Fruit fly (Drosophila melanogaster) whole organism, embryonic: ENCODE data around the gene CG46465.

Source experiments
- Asciz ChIP-seq: fragments of 200-800 bp; sonication (Bioruptor generic); optimal IDR thresholded peaks from 2 replicates; lab custom pipeline; 2017; ENCODE audit warnings: missing biosample characterization, mild to moderate bottlenecking, missing genetic modification characterization, missing genetic modification reagents
- Awh ChIP-seq: fragments of 200-800 bp; sonication (Bioruptor generic); IDR thresholded peaks from 2 replicates; pipeline ENCODE4, ENCODE4 v1.3.6; 2022; ENCODE audit warnings: missing biosample characterization, missing genetic modification characterization
- B-H1 ChIP-seq: fragments of 200-800 bp; sonication (Bioruptor generic); IDR thresholded peaks from 3 replicates; pipeline ENCODE4 v1.3.6; 2022; ENCODE audit warnings: missing biosample characterization, missing genetic modification characterization
- C15 ChIP-seq: fragments of 200-800 bp; sonication (Bioruptor generic); IDR thresholded peaks from 3 replicates; pipeline ENCODE4 v1.3.6; 2022; ENCODE audit warnings: missing biosample characterization, missing genetic modification characterization
- CG10274 ChIP-seq: fragments of 200-800 bp; sonication (Bioruptor generic); optimal IDR thresholded peaks from 3 replicates; lab custom pipeline; 2017; ENCODE audit warnings: missing biosample characterization, mild to moderate bottlenecking, missing genetic modification characterization
- CG10462 ChIP-seq: fragments of 200-800 bp; sonication (Bioruptor generic); optimal IDR thresholded peaks from 2 replicates; lab custom pipeline; 2016; ENCODE audit warnings: missing biosample characterization, missing genetic modification characterization
- CG10979 ChIP-seq: fragments of 200-800 bp; sonication (Bioruptor generic); optimal IDR thresholded peaks from 2 replicates; lab custom pipeline; 2018; ENCODE audit warnings: missing biosample characterization, mild to moderate bottlenecking, missing genetic modification characterization, moderate library complexity
- CG11504 ChIP-seq: fragments of 200-800 bp; sonication (Bioruptor generic); optimal IDR thresholded peaks from 3 replicates; lab custom pipeline; 2019; ENCODE audit warnings: missing biosample characterization, mild to moderate bottlenecking, missing genetic modification characterization, moderate library complexity
- CG12219 ChIP-seq: fragments of 200-800 bp; sonication (Bioruptor generic); optimal IDR thresholded peaks from 3 replicates; lab custom pipeline; 2018; ENCODE audit warnings: missing biosample characterization, mild to moderate bottlenecking, missing genetic modification characterization
- CG12236 ChIP-seq: fragments of 200-800 bp; sonication (Bioruptor generic); optimal IDR thresholded peaks from 2 replicates; lab custom pipeline; 2016; ENCODE audit warnings: missing biosample characterization, missing genetic modification characterization
- CG12769 ChIP-seq: fragments of 200-800 bp; sonication (Bioruptor generic); optimal IDR thresholded peaks from 2 replicates; lab custom pipeline; 2019; ENCODE audit warnings: missing biosample characterization, mild to moderate bottlenecking, missing genetic modification characterization, moderate library complexity
- CG2678 ChIP-seq: fragments of 200-800 bp; sonication (Bioruptor generic); optimal IDR thresholded peaks from 3 replicates; lab custom pipeline; 2019; ENCODE audit warnings: missing biosample characterization, mild to moderate bottlenecking, missing genetic modification characterization, moderate library complexity
- CG2712 ChIP-seq: fragments of 200-800 bp; optimal IDR thresholded peaks from 3 replicates; lab custom pipeline; 2019; ENCODE audit warnings: missing biosample characterization, mild to moderate bottlenecking, missing genetic modification characterization, moderate library complexity
- CG30403 ChIP-seq: fragments of 200-800 bp; sonication (Bioruptor generic); optimal IDR thresholded peaks from 3 replicates; lab custom pipeline; 2016; ENCODE audit warnings: missing biosample characterization, missing genetic modification characterization
- CG31388 ChIP-seq: fragments of 200-800 bp; sonication (Bioruptor generic); optimal IDR thresholded peaks from 2 replicates; lab custom pipeline; 2016; ENCODE audit warnings: missing biosample characterization, missing genetic modification characterization
- CG31441 ChIP-seq: fragments of 200-800 bp; sonication (Bioruptor generic); IDR thresholded peaks from 2 replicates; pipeline ENCODE4 v1.3.6; 2022; ENCODE audit warnings: missing biosample characterization, missing genetic modification characterization
- CG32532 ChIP-seq: fragments of 200-800 bp; sonication (Bioruptor generic); IDR thresholded peaks from 2 replicates; pipeline ENCODE4 v1.3.6; 2022; ENCODE audit warnings: missing biosample characterization, missing genetic modification characterization
- CG4707 ChIP-seq: fragments of 200-800 bp; sonication (Bioruptor generic); optimal IDR thresholded peaks from 2 replicates; lab custom pipeline; 2018; ENCODE audit warnings: missing biosample characterization, mild to moderate bottlenecking, missing genetic modification characterization, moderate library complexity
- CG6254 ChIP-seq: fragments of 200-800 bp; sonication (Bioruptor generic); optimal IDR thresholded peaks from 3 replicates; lab custom pipeline; 2017; ENCODE audit warnings: mild to moderate bottlenecking, missing biosample characterization, missing genetic modification reagents, missing genetic modification characterization
- CG7271 ChIP-seq: fragments of 200-800 bp; sonication (Bioruptor generic); optimal IDR thresholded peaks from 2 replicates; lab custom pipeline; 2018; ENCODE audit warnings: missing biosample characterization, mild to moderate bottlenecking, missing genetic modification characterization, moderate library complexity
- CG7372 ChIP-seq: fragments of 200-800 bp; sonication (Bioruptor generic); IDR thresholded peaks from 2 replicates; pipeline ENCODE4 v1.3.6; 2022; ENCODE audit warnings: missing biosample characterization, missing genetic modification characterization
- CG7987 ChIP-seq: fragments of 200-800 bp; sonication (Bioruptor generic); optimal IDR thresholded peaks from 2 replicates; lab custom pipeline; 2018; ENCODE audit warnings: missing biosample characterization, mild to moderate bottlenecking, missing genetic modification characterization, moderate library complexity
- CG8281 ChIP-seq: fragments of 200-800 bp; sonication (Bioruptor generic); optimal IDR thresholded peaks from 2 replicates; lab custom pipeline; 2018; ENCODE audit warnings: missing biosample characterization, mild to moderate bottlenecking, missing genetic modification characterization, moderate library complexity
- CG8290 ChIP-seq, 3 experiments: fragments of 200-800 bp; sonication (Bioruptor generic); optimal IDR thresholded peaks; 2 replicates each; lab custom pipeline; 2016 to 2019; ENCODE audit warnings: missing biosample characterization in 3 of 3, missing genetic modification characterization in 3 of 3, mild to moderate bottlenecking in 2 of 3, moderate library complexity in 1 of 3
- CG8359 ChIP-seq: fragments of 200-800 bp; sonication (Bioruptor generic); optimal IDR thresholded peaks from 2 replicates; lab custom pipeline; 2017; ENCODE audit warnings: missing biosample characterization, mild to moderate bottlenecking, missing genetic modification characterization, borderline replicate concordance
- Camta ChIP-seq: fragments of 200-800 bp; sonication (Bioruptor generic); optimal IDR thresholded peaks from 2 replicates; lab custom pipeline; 2016; ENCODE audit warnings: missing biosample characterization, missing genetic modification characterization
- Fer1 ChIP-seq: fragments of 200-800 bp; sonication (Bioruptor generic); optimal IDR thresholded peaks from 2 replicates; lab custom pipeline; 2017; ENCODE audit warnings: missing biosample characterization, mild to moderate bottlenecking, missing genetic modification characterization
- Gsc ChIP-seq: fragments of 200-800 bp; sonication (Bioruptor generic); IDR thresholded peaks from 2 replicates; pipeline ENCODE4 v1.3.6; 2022; ENCODE audit warnings: missing biosample characterization, missing genetic modification characterization
- Hr3 ChIP-seq: fragments of 200-800 bp; sonication (Bioruptor generic); optimal IDR thresholded peaks from 3 replicates; lab custom pipeline; 2016; ENCODE audit warnings: missing biosample characterization, missing genetic modification characterization
- NK7.1 ChIP-seq: fragments of 200-800 bp; sonication (Bioruptor generic); optimal IDR thresholded peaks from 3 replicates; lab custom pipeline; 2016; ENCODE audit warnings: missing biosample characterization, missing genetic modification characterization
- Neu2 ChIP-seq: fragments of 200-800 bp; sonication (Bioruptor generic); optimal IDR thresholded peaks from 3 replicates; lab custom pipeline; 2016; ENCODE audit warnings: missing biosample characterization, missing genetic modification characterization, borderline replicate concordance
- Nf-YB ChIP-seq: fragments of 200-800 bp; sonication (Bioruptor generic); optimal IDR thresholded peaks from 3 replicates; lab custom pipeline; 2019; ENCODE audit warnings: missing biosample characterization, mild to moderate bottlenecking, missing genetic modification characterization, moderate library complexity
- Ssrp ChIP-seq: fragments of 200-800 bp; sonication (Bioruptor generic); optimal IDR thresholded peaks from 2 replicates; lab custom pipeline; 2018; ENCODE audit warnings: missing biosample characterization, mild to moderate bottlenecking, missing genetic modification characterization, moderate library complexity
- bab2 ChIP-seq: fragments of 200-800 bp; sonication (Bioruptor generic); optimal IDR thresholded peaks from 2 replicates; lab custom pipeline; 2016; ENCODE audit warnings: missing biosample characterization, missing genetic modification characterization
- br ChIP-seq: fragments of >200 bp; optimal IDR thresholded peaks from 2 replicates; lab custom pipeline; 2017
- cas ChIP-seq: fragments of 200-800 bp; sonication (Bioruptor generic); IDR thresholded peaks from 2 replicates; pipeline ENCODE4 v1.3.6; 2022; ENCODE audit warnings: missing biosample characterization, missing genetic modification characterization
- chn ChIP-seq: fragments of 200-800 bp; sonication (Bioruptor generic); optimal IDR thresholded peaks from 2 replicates; lab custom pipeline; 2016; ENCODE audit warnings: missing biosample characterization, missing genetic modification characterization
- croc ChIP-seq: fragments of 200-800 bp; sonication (Bioruptor generic); conservative IDR thresholded peaks from 3 replicates; pipeline ENCODE4 v1.3.6; 2022; ENCODE audit warnings: missing biosample characterization, missing genetic modification characterization
- ind ChIP-seq: fragments of 200-800 bp; sonication (Bioruptor generic); optimal IDR thresholded peaks from 3 replicates; lab custom pipeline; 2016; ENCODE audit warnings: missing biosample characterization, missing genetic modification characterization
- klu ChIP-seq: fragments of 200-800 bp; sonication (Bioruptor generic); IDR thresholded peaks from 2 replicates; pipeline ENCODE4 v1.3.6; 2022; ENCODE audit warnings: missing biosample characterization, missing genetic modification characterization
- nom ChIP-seq: fragments of 200-800 bp; sonication (Bioruptor generic); optimal IDR thresholded peaks from 2 replicates; lab custom pipeline; 2017; ENCODE audit warnings: missing biosample characterization, missing genetic modification characterization, mild to moderate bottlenecking, moderate library complexity, missing genetic modification reagents
- pzg ChIP-seq: fragments of 200-800 bp; sonication (Bioruptor generic); optimal IDR thresholded peaks from 3 replicates; lab custom pipeline; 2018; ENCODE audit warnings: missing biosample characterization, mild to moderate bottlenecking, missing genetic modification characterization, moderate library complexity
- schlank ChIP-seq: fragments of 200-800 bp; sonication (Bioruptor generic); optimal IDR thresholded peaks from 2 replicates; lab custom pipeline; 2018; ENCODE audit warnings: missing biosample characterization, mild to moderate bottlenecking, missing genetic modification characterization
- sqz ChIP-seq: fragments of 200-800 bp; sonication (Bioruptor generic); optimal IDR thresholded peaks from 3 replicates; lab custom pipeline; 2018; ENCODE audit warnings: missing biosample characterization, mild to moderate bottlenecking, missing genetic modification characterization
- ssp ChIP-seq: fragments of 200-800 bp; sonication (Bioruptor generic); IDR thresholded peaks from 2 replicates; pipeline ENCODE4 v1.3.6; 2022; ENCODE audit warnings: missing biosample characterization, missing genetic modification characterization
- trh ChIP-seq: fragments of 200-800 bp; sonication (Bioruptor generic); optimal IDR thresholded peaks from 2 replicates; lab custom pipeline; 2016; ENCODE audit warnings: missing biosample characterization, missing genetic modification characterization
- twi ChIP-seq: fragments of 200-800 bp; optimal IDR thresholded peaks from 2 replicates; lab custom pipeline; 2019; ENCODE audit warnings: missing biosample characterization, mild to moderate bottlenecking, missing genetic modification characterization, moderate library complexity
- unc-4 ChIP-seq: fragments of 200-800 bp; sonication (Bioruptor generic); IDR thresholded peaks from 2 replicates; pipeline ENCODE4 v1.3.6; 2022; ENCODE audit warnings: missing biosample characterization, missing genetic modification characterization; ENCODE audit not compliant: partially characterized antibody
- unpg ChIP-seq: fragments of 200-800 bp; sonication (Bioruptor generic); optimal IDR thresholded peaks from 3 replicates; lab custom pipeline; 2018; ENCODE audit warnings: missing biosample characterization, mild to moderate bottlenecking, missing genetic modification characterization, moderate library complexity

Gene CG46465

dm6 chr2L:18948065-18948723, 44.1 kb upstream of the CG46465 start (continued):
- TF ChIP-seq twi: peak; percentile 36
- TF ChIP-seq CG31388 (GFP tag; lab: Kevin White, UChicago): no peak
- TF ChIP-seq CG31441: peak; percentile 76
- no peak for TF ChIP-seq unc-4 (GFP tag; lab: Robert Waterston, UW)
- no peak for TF ChIP-seq schlank (tag; lab: Kevin White, UChicago)
- TF ChIP-seq nom: peak; percentile 52
- no peak; the same call in 1 of the 2 replicates for TF ChIP-seq Awh (GFP tag; lab: Robert Waterston, UW)
- TF ChIP-seq CG12769 (tag; lab: Kevin White, UChicago): no peak
- TF ChIP-seq CG7271 (tag; lab: Kevin White, UChicago): no peak
- TF ChIP-seq br: no peak
- TF ChIP-seq CG10462 (GFP tag; lab: Kevin White, UChicago): peak; percentile 19
- no peak for TF ChIP-seq Neu2
- TF ChIP-seq CG11504 (tag; lab: Kevin White, UChicago): no peak
- no peak for TF ChIP-seq CG8290 (GFP tag; optimal IDR thresholded peaks at IDR 0.05; lab: Kevin White, UChicago)
- no peak for TF ChIP-seq CG8290 (tag; optimal IDR thresholded peaks at IDR 0.05; lab: Kevin White, UChicago)
- no peak for TF ChIP-seq klu (GFP tag; lab: Robert Waterston, UW)
- no peak for TF ChIP-seq CG10274
- TF ChIP-seq CG32532 (GFP tag; lab: Robert Waterston, UW): no peak
- peak; percentile 62 for TF ChIP-seq CG4707 (GFP tag; lab: Kevin White, UChicago)
- 0 out of 2 replicates have a peak, but pooled peaks have one; percentile 16 for TF ChIP-seq CG7372
- peak; percentile 57 for TF ChIP-seq CG6254 (GFP tag; lab: Kevin White, UChicago)
- peak; percentile 81 for TF ChIP-seq Ssrp (tag; lab: Kevin White, UChicago)
- TF ChIP-seq Gsc (GFP tag; lab: Robert Waterston, UW): no peak
- TF ChIP-seq Asciz: peak; percentile 61
- TF ChIP-seq Nf-YB: peak; percentile 66
- TF ChIP-seq croc (GFP tag; lab: Robert Waterston, UW): peak; percentile 73
- no peak for TF ChIP-seq CG8359 (GFP tag; lab: Kevin White, UChicago)
- peak; percentile 25 for TF ChIP-seq chn (GFP tag; lab: Kevin White, UChicago)
- TF ChIP-seq bab2 (GFP tag; lab: Kevin White, UChicago): peak; percentile 22
- TF ChIP-seq C15 (GFP tag; lab: Robert Waterston, UW): no peak
- peak; percentile 50; the same call in 2 of the 3 replicates for TF ChIP-seq B-H1 (GFP tag; lab: Robert Waterston, UW)
- no peak for TF ChIP-seq CG12236 (GFP tag; lab: Kevin White, UChicago)
- no peak for TF ChIP-seq trh
- peak; percentile 46 for TF ChIP-seq Camta
- TF ChIP-seq CG30403 (GFP tag; lab: Kevin White, UChicago): peak; percentile 77
- TF ChIP-seq CG12219 (GFP tag; lab: Kevin White, UChicago): peak; percentile 70
- TF ChIP-seq CG10979 (tag; lab: Kevin White, UChicago): peak; percentile 86
- no peak for TF ChIP-seq pzg (GFP tag; lab: Kevin White, UChicago)
- TF ChIP-seq CG2712: peak; percentile 90
- peak; percentile 17 for TF ChIP-seq CG8281 (tag; lab: Kevin White, UChicago)
- TF ChIP-seq Hr3 (GFP tag; lab: Kevin White, UChicago): peak; percentile 68
- peak; percentile 83 for TF ChIP-seq CG2678
- TF ChIP-seq cas (GFP tag; lab: Robert Waterston, UW): no peak
- peak; percentile 10 for TF ChIP-seq CG7987 (GFP tag; lab: Kevin White, UChicago)
- TF ChIP-seq ssp: peak; percentile 40
- peak; percentile 7 for TF ChIP-seq Fer1 (GFP tag; lab: Kevin White, UChicago)
- no peak for TF ChIP-seq NK7.1 (GFP tag; lab: Kevin White, UChicago)
- TF ChIP-seq sqz (GFP tag; lab: Kevin White, UChicago): peak; percentile 35
- TF ChIP-seq ind (GFP tag; lab: Kevin White, UChicago): peak; percentile 26
- TF ChIP-seq unpg (GFP tag; lab: Kevin White, UChicago): peak; percentile 81
